Worm (Caenorhabditis elegans) whole organism, early embryonic: ENCODE results near the gene pkhm-2.

Experiments used
- B0310.2 ChIP-seq: sonication (generic microtip); optimal IDR thresholded peaks from 2 replicates; lab custom pipeline; 2016; ENCODE audit warnings: mild to moderate bottlenecking, missing genetic modification characterization, missing compliant biosample characterization
- F13C5.2 ChIP-seq: sonication (generic microtip); optimal IDR thresholded peaks from 2 replicates; lab custom pipeline; 2017; ENCODE audit warnings: mild to moderate bottlenecking, missing genetic modification characterization, inconsistent platforms, missing compliant biosample characterization
- aly-1 ChIP-seq: sonication (generic microtip); optimal IDR thresholded peaks from 2 replicates; lab custom pipeline; 2016; ENCODE audit warnings: missing genetic modification characterization, missing compliant biosample characterization
- ama-1 ChIP-seq: fragments of 150-350 bp; optimal IDR thresholded peaks from 2 replicates; lab custom pipeline; 2014
- ceh-13 ChIP-seq: fragments of 200-800 bp; sonication (Bioruptor generic); optimal IDR thresholded peaks from 2 replicates; lab custom pipeline; 2018; ENCODE audit warnings: mild to moderate bottlenecking, missing genetic modification characterization, missing compliant biosample characterization
- ceh-36 ChIP-seq: sonication (generic microtip); optimal IDR thresholded peaks from 2 replicates; lab custom pipeline; 2016; ENCODE audit warnings: missing genetic modification characterization, inconsistent platforms, missing compliant biosample characterization
- ets-7 ChIP-seq: sonication (generic microtip); optimal IDR thresholded peaks from 2 replicates; lab custom pipeline; 2016; ENCODE audit warnings: missing genotype, missing genetic modification characterization, missing compliant biosample characterization
- flt-1 ChIP-seq: fragments of 200-800 bp; sonication (Bioruptor generic); IDR thresholded peaks from 2 replicates; pipeline ENCODE4 v1.3.6; 2022; ENCODE audit warnings: missing genetic modification characterization, missing compliant biosample characterization
- hmbx-1 ChIP-seq: sonication (generic microtip); optimal IDR thresholded peaks from 2 replicates; lab custom pipeline; 2016; ENCODE audit warnings: mild to moderate bottlenecking, missing genetic modification characterization, missing compliant biosample characterization
- hmg-4 ChIP-seq: fragments of 200-800 bp; sonication (Bioruptor generic); optimal IDR thresholded peaks from 2 replicates; lab custom pipeline; 2018; ENCODE audit warnings: mild to moderate bottlenecking, missing genetic modification characterization, missing compliant biosample characterization
- hnd-1 ChIP-seq: sonication (generic microtip); optimal IDR thresholded peaks from 2 replicates; lab custom pipeline; 2016; ENCODE audit warnings: missing genetic modification characterization, missing compliant biosample characterization
- pes-1 ChIP-seq: fragments of 200-800 bp; sonication (Bioruptor generic); IDR thresholded peaks from 2 replicates; pipeline ENCODE4 v1.3.6; 2022; ENCODE audit warnings: missing genetic modification reagents, missing genetic modification characterization, missing compliant biosample characterization
- scrt-1 ChIP-seq: fragments of 200-800 bp; sonication (Bioruptor generic); IDR thresholded peaks from 2 replicates; pipeline ENCODE4 v1.3.6; 2022; ENCODE audit warnings: missing genetic modification characterization, missing compliant biosample characterization
- sea-1 ChIP-seq: fragments of 200-800 bp; sonication (Bioruptor generic); conservative IDR thresholded peaks from 2 replicates; pipeline ENCODE4 v1.3.6; 2022; ENCODE audit warnings: missing genetic modification characterization, missing compliant biosample characterization
- tbx-11 ChIP-seq: fragments of 200-800 bp; sonication (Bioruptor generic); IDR thresholded peaks from 2 replicates; pipeline ENCODE4 v1.3.6; 2022; ENCODE audit warnings: missing genetic modification characterization, missing compliant biosample characterization
- tbx-37 ChIP-seq: fragments of 200-800 bp; sonication (Bioruptor generic); conservative IDR thresholded peaks from 2 replicates; pipeline ENCODE4 v1.3.6; 2022; ENCODE audit warnings: missing genetic modification reagents, missing genetic modification characterization, missing compliant biosample characterization
- tra-4 ChIP-seq: sonication (generic microtip); optimal IDR thresholded peaks from 2 replicates; lab custom pipeline; 2017; ENCODE audit warnings: missing genetic modification characterization, missing compliant biosample characterization

The pkhm-2 gene

DNA sequence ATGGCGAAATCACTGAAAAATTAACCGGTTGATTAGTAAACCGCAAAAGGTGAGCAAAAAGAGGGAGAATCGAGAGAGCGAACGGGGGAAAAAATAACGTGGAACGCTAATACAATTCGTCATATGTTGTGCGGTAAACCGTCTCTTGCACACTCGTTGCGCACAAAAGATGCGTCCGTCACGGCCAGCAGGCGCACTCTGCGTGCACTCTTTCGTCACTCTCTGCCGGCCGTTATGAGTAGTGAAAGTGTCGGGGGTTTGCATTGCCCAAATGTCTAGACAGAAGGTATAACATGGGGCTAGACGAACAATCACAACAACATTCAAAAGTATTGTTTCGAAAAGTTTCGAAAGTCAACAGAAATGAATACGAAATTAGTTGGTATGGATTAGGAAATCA, at the start of gene pkhm-2:
Gene pkhm-2 (minus strand): TSS at position 12 of the 400 bp plus-strand sequence.
- TF ChIP-seq tbx-11, result peak; percentile 50; the same call in 1 of the 2 replicates
- TF ChIP-seq tbx-37 (GFP tag; lab: Robert Waterston, UW), result peak; percentile 30; the same call in 1 of the 2 replicates
- peak; percentile 83 for TF ChIP-seq hmg-4 (GFP tag; lab: Kevin White, UChicago)
- peak; percentile 77 for TF ChIP-seq F13C5.2 (tag; lab: Kevin White, UChicago)
- TF ChIP-seq aly-1 (tag; lab: Kevin White, UChicago), result no peak
- TF ChIP-seq scrt-1 (GFP tag; lab: Robert Waterston, UW), result no peak
- TF ChIP-seq sea-1, result peak; percentile 62; the same call in 1 of the 2 replicates

DNA sequence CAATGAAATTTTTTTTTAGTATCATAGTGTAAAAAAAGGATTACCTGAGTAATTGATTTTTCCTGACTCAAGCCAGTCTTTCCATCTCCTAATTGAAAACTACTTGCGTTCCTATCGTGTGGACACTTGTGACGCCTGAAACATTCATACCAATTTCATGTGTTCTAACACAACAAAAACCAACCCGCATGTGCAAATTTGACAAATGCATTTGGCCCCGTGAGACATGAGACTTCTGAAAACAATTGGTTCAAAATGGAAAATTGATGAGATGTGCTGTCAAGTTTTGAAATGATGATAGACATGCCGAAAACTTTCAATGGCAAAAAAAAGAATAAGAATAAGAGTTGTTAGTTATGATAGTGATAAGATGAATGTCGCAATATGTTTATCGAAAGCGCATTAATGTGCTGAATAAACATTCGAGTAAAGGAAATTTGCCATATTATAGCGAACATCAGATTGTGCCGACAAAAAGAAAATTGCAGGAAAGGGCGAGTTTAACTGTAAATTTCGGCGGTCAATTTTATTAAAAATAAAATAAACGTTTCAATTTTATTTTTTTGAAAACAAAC, 49.2 kb upstream of the pkhm-2 start, which contains the start of gene H03A11.2:
Gene H03A11.2 (minus strand): TSS at position 252 of the 575 bp plus-strand sequence.
- no peak for TF ChIP-seq hnd-1 (tag; lab: Kevin White, UChicago)
- TF ChIP-seq tbx-37 (GFP tag; lab: Robert Waterston, UW), result no peak
- no peak for TF ChIP-seq ama-1 (lab: Kevin White, UChicago)
- no peak for TF ChIP-seq ceh-36 (tag; lab: Kevin White, UChicago)
- no peak for TF ChIP-seq hmbx-1 (tag; lab: Kevin White, UChicago)
- no peak for TF ChIP-seq hmg-4 (GFP tag; lab: Kevin White, UChicago)
- TF ChIP-seq ceh-13 (GFP tag; lab: Kevin White, UChicago), result no peak
- TF ChIP-seq scrt-1 (GFP tag; lab: Robert Waterston, UW), result no peak
- no peak for TF ChIP-seq aly-1 (tag; lab: Kevin White, UChicago)
- TF ChIP-seq B0310.2, result no peak
- no peak for TF ChIP-seq tra-4 (tag; lab: Kevin White, UChicago)

DNA sequence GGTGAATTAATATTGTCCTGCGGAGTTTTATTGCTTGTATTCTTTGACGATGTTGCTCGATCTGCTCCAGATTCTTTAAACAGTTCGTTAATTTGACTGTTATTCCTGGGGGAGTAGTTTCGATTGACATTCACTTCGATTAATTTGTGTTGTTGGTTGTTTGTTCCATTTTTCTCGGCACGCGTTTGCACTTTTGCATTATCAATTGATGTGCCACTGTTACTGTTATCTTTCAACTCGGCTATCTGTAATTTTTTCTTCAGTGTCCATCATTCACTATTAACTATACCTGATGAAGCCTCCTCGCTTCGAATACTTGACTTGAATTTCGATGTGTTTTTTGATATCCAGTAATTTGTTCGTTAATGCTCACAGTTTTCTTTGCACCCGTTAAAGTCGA, 47.9 kb upstream of the pkhm-2 start:
- TF ChIP-seq hmg-4 (GFP tag; lab: Kevin White, UChicago) (no peak), aly-1 (tag; lab: Kevin White, UChicago) (no peak), scrt-1 (GFP tag; lab: Robert Waterston, UW) (no peak), B0310.2 (no peak), pes-1 (GFP tag; lab: Robert Waterston, UW) (no peak), ceh-36 (tag; lab: Kevin White, UChicago) (no peak), ceh-13 (GFP tag; lab: Kevin White, UChicago) (no peak), tbx-37 (GFP tag; lab: Robert Waterston, UW) (no peak), ama-1 (lab: Kevin White, UChicago) (no peak), hmbx-1 (tag; lab: Kevin White, UChicago) (no peak), tra-4 (tag; lab: Kevin White, UChicago) (no peak), ets-7 (tag; lab: Kevin White, UChicago) (no peak), flt-1 (GFP tag; lab: Robert Waterston, UW) (no peak)

DNA sequence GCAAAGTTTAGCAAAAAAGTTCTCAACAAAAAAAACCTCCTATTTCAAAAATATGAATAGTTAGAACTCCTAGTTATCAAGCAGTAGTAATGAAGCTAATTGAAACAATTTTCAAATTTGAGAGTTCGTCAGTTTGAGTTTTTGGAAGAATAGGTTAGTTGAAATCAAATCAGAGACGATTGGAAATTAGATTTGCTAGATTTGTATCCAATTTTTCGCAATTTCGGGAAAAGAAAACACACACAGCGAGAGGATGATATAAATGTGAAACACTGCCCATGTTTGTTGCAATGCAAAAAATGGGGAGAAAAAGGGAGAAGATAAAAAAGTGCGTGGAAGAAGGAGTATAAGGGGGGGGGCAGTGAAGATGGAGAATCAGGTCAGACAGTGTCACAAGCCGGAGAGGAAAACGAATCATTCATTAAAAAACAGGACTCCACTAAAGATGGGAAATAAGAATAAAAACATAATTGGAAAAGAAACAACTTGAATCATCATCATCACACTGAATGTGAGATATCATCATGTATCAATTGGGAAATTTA, 44.0 kb upstream of the pkhm-2 start:
- no peak for TF ChIP-seq ama-1 (lab: Kevin White, UChicago)
- TF ChIP-seq F13C5.2 (tag; lab: Kevin White, UChicago), result no peak
- TF ChIP-seq tbx-11, result no peak
- no peak for TF ChIP-seq aly-1 (tag; lab: Kevin White, UChicago)
- TF ChIP-seq flt-1 (GFP tag; lab: Robert Waterston, UW), result no peak
- no peak for TF ChIP-seq hmg-4 (GFP tag; lab: Kevin White, UChicago)
- TF ChIP-seq pes-1 (GFP tag; lab: Robert Waterston, UW), result no peak
- no peak for TF ChIP-seq B0310.2
- TF ChIP-seq hmbx-1 (tag; lab: Kevin White, UChicago), result no peak
- TF ChIP-seq ets-7 (tag; lab: Kevin White, UChicago), result no peak
- no peak for TF ChIP-seq sea-1
- no peak for TF ChIP-seq hnd-1 (tag; lab: Kevin White, UChicago)
- no peak for TF ChIP-seq ceh-36 (tag; lab: Kevin White, UChicago)
- TF ChIP-seq tra-4 (tag; lab: Kevin White, UChicago), result no peak
- TF ChIP-seq ceh-13 (GFP tag; lab: Kevin White, UChicago), result no peak
- TF ChIP-seq scrt-1 (GFP tag; lab: Robert Waterston, UW), result no peak
- TF ChIP-seq tbx-37 (GFP tag; lab: Robert Waterston, UW), result no peak

DNA sequence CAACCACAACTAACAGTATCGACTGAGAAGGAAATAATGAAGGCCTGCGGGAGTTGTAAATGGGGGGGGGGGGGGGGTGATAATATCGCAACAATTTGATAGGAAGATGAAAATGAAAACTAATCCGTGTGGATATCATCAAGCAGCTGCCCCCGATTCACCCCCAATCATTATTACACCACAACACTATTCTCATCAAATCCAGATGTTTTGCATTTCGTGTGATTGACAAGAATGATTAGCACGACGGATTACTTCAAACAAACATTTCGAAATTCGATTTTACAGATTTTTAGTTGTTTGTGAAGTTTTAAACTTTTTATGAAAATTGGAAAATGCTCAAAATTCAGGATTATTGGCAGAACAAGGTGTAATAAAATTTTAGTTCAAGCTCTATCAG, 42.9 kb upstream of the pkhm-2 start:
- TF ChIP-seq pes-1 (GFP tag; lab: Robert Waterston, UW), result no peak
- TF ChIP-seq flt-1 (GFP tag; lab: Robert Waterston, UW), result no peak
- no peak for TF ChIP-seq tbx-37 (GFP tag; lab: Robert Waterston, UW)
- no peak for TF ChIP-seq ets-7 (tag; lab: Kevin White, UChicago)
- no peak for TF ChIP-seq hmbx-1 (tag; lab: Kevin White, UChicago)
- TF ChIP-seq ceh-36 (tag; lab: Kevin White, UChicago), result no peak
- TF ChIP-seq scrt-1 (GFP tag; lab: Robert Waterston, UW), result no peak
- no peak for TF ChIP-seq tbx-11
- TF ChIP-seq sea-1, result no peak
- no peak for TF ChIP-seq ceh-13 (GFP tag; lab: Kevin White, UChicago)
- TF ChIP-seq F13C5.2 (tag; lab: Kevin White, UChicago), result no peak
- TF ChIP-seq hmg-4 (GFP tag; lab: Kevin White, UChicago), result no peak
- no peak for TF ChIP-seq aly-1 (tag; lab: Kevin White, UChicago)

DNA sequence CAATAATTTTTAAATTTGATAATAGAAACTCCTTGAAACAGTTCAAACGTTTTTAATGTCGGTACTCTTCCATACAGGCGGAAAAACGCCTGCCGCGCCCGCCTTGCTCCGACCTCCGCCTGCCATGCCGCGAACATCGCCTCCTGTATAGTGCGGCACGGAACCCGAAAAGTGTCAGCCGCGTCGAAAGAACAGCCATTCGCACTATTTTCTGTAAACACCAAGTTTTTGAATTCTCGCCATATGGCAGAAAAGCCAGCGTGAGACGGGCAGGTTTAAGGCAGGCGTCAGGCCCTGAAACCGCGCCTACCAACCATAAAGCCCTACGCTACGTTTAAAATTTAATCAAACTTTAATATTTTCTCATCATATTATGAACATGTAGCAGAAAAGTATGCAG, 41.5 kb upstream of the pkhm-2 start:
- TF ChIP-seq ceh-36 (tag; lab: Kevin White, UChicago) (no peak), B0310.2 (no peak), aly-1 (tag; lab: Kevin White, UChicago) (no peak), ceh-13 (GFP tag; lab: Kevin White, UChicago) (no peak), hmbx-1 (tag; lab: Kevin White, UChicago) (no peak), tbx-11 (no peak), flt-1 (GFP tag; lab: Robert Waterston, UW) (no peak), pes-1 (GFP tag; lab: Robert Waterston, UW) (no peak), tra-4 (tag; lab: Kevin White, UChicago) (no peak), sea-1 (no peak), hnd-1 (tag; lab: Kevin White, UChicago) (no peak)
